Worm (Caenorhabditis elegans): ENCODE results near the gene catp-3.
A peak's percentile ranks its signal among the peaks of the same experiment; 100 is the strongest.

The catp-3 gene

DNA sequence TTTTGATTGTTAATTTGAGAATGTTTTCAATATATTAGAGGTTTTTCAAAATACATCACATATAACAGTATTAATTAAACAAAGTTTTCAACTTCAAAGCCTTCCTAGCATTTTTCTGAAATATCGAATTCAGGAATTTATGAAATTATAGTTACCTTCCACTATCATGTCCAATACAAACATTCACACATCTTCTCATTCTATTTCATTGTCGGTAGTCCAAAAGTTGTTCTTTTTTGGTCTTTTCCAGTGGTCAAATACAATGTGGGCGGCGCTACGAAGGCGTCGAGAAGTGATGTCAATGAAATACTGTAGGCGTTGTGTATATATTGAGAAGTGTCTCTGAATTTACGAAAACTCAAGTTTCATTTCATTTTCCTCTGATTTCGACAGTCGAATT is at the start of gene catp-3:
Gene catp-3 (plus strand): TSS at position 301 of the 400 bp plus-strand sequence.
- no peak for TF ChIP-seq zip-11 (GFP tag; IDR thresholded peaks at IDR 0.05)
- TF ChIP-seq lir-3 (tag; optimal IDR thresholded peaks at IDR 0.05), result no peak
- no peak for TF ChIP-seq spr-3 (GFP tag; optimal IDR thresholded peaks at IDR 0.05)
- TF ChIP-seq daf-19 (GFP tag; conservative IDR thresholded peaks at IDR 0.05), result no peak
- TF ChIP-seq aly-2 (tag; optimal IDR thresholded peaks at IDR 0.05), result no peak
- TF ChIP-seq skn-1 (tag; optimal IDR thresholded peaks at IDR 0.05), result no peak
- TF ChIP-seq nhr-48 (tag; optimal IDR thresholded peaks at IDR 0.05), result no peak
- no peak for TF ChIP-seq lin-1 (GFP tag; IDR thresholded peaks at IDR 0.05)
- no peak for TF ChIP-seq mxl-3 (GFP tag; optimal IDR thresholded peaks at IDR 0.05)
- no peak for TF ChIP-seq php-3 (GFP tag; IDR thresholded peaks at IDR 0.05)
- TF ChIP-seq ZK546.5 (tag; optimal IDR thresholded peaks at IDR 0.05), result no peak
- TF ChIP-seq ceh-28 (tag; optimal IDR thresholded peaks at IDR 0.05), result no peak
- TF ChIP-seq sdz-12 (GFP tag; optimal IDR thresholded peaks at IDR 0.05), result no peak
- TF ChIP-seq mdl-1 (tag; optimal IDR thresholded peaks at IDR 0.05), result no peak
- no peak for TF ChIP-seq T26A8.4 (GFP tag; IDR thresholded peaks at IDR 0.05)
- no peak for TF ChIP-seq mep-1 (tag; optimal IDR thresholded peaks at IDR 0.05)
- TF ChIP-seq nhr-10 (tag; optimal IDR thresholded peaks at IDR 0.05), result no peak
- TF ChIP-seq tag-97 (GFP tag; IDR thresholded peaks at IDR 0.05), result no peak

DNA sequence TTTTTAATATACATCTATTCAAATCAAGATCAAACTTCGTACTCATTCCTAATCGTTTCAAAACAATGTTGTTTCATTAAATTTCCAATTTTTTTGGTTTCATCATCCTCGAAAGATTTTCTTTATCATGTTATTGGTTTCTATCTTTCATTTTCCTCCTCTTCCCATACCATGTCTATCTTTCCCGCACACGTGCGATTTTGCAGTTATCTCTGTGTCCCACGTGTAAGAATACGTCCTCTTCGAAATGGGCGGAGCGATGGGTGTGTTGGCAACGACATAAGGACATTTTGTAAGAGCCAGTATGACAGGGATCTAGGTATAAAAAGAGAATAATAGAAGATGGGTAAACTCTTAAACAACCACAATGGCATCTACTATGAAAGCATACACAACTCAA is 49.5 kb upstream of the catp-3 start, which contains the start of gene F43H9.4:
Gene F43H9.4 (plus strand): TSS at position 366 of the 400 bp plus-strand sequence.
- TF ChIP-seq cey-2 (tag; optimal IDR thresholded peaks at IDR 0.05; ENCODE audit: borderline replicate concordance, insufficient read depth) (peak; percentile 86), aha-1 (tag) (peak; percentile 71), nhr-48 (tag; optimal IDR thresholded peaks at IDR 0.05) (peak; percentile 73), nhr-28 (tag; optimal IDR thresholded peaks at IDR 0.05) (peak; percentile 75), mxl-3 (GFP tag; optimal IDR thresholded peaks at IDR 0.05) (peak; percentile 99), hlh-11 (tag; optimal IDR thresholded peaks at IDR 0.05) (peak; percentile 51), mdl-1 (tag; optimal IDR thresholded peaks at IDR 0.05) (peak; percentile 79 to 89), hlh-30 (tag; optimal IDR thresholded peaks at IDR 0.05; ENCODE audit: insufficient read depth) (peak; percentile 55), jun-1 (tag; optimal IDR thresholded peaks at IDR 0.05) (no peak), Y105C5A.15 (GFP tag; IDR thresholded peaks at IDR 0.05) (no peak), unc-130 (GFP tag; optimal IDR thresholded peaks at IDR 0.05) (no peak), nhr-6 (tag; optimal IDR thresholded peaks at IDR 0.05) (no peak), mep-1 (tag; optimal IDR thresholded peaks at IDR 0.05) (peak; percentile 9), dmd-6 (GFP tag; IDR thresholded peaks at IDR 0.05) (peak; percentile 76), hmg-1.1 (GFP tag; IDR thresholded peaks at IDR 0.05) (no peak), unc-62 (GFP tag; optimal IDR thresholded peaks at IDR 0.05 in 1 of 2) (peak in 1 of 2 experiments; percentile 99), unc-62 (tag; optimal IDR thresholded peaks at IDR 0.05) (no peak)

DNA sequence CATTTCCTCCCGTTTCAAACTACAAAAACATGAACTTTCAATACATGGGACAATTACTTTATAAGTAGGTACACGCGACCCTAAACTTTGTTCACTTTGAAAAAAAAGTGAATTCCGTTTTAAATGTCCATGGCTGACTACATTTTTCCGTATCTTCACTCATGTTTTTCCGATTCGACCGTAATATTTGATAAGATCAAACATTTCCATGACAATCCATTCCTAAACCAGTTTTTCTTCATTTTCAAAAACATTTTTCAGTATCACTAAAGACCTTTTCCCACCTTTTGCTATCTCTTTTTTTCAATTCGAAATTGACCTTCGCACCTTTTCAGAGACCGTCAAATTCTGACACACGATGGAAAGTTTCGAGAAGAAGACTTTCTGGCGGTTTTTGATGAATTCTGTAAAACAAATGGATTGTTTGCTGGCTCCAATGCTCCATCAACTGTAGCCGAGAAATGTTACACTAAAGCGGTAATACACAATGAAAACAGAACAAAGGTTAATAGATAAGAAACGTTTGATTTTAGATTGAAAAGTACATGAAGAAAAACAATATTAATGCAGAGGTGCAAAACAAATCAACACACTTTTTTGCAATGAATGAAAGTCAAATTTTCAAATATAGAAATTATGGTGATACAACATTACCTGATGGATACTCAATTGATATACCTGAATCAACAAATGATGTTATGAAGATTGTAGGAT is 48.2 kb upstream of the catp-3 start:
- peak; percentile 39 for TF ChIP-seq dmd-6 (GFP tag; IDR thresholded peaks at IDR 0.05)
- TF ChIP-seq nhr-237 (tag; optimal IDR thresholded peaks at IDR 0.05), result no peak
- no peak for TF ChIP-seq snpc-1.2 (GFP tag; IDR thresholded peaks at IDR 0.05)
- TF ChIP-seq dpl-1 (GFP tag; optimal IDR thresholded peaks at IDR 0.05), result no peak
- no peak for TF ChIP-seq daf-8 (GFP tag; IDR thresholded peaks at IDR 0.05)
- no peak for TF ChIP-seq hif-1 (tag; optimal IDR thresholded peaks at IDR 0.05)
- no peak for TF ChIP-seq mep-1 (tag; optimal IDR thresholded peaks at IDR 0.05)
- TF ChIP-seq T26A8.4 (GFP tag; IDR thresholded peaks at IDR 0.05), result no peak
- TF ChIP-seq pqm-1 (tag; optimal IDR thresholded peaks at IDR 0.05), result peak; percentile 5
- TF ChIP-seq F10B5.3 (tag; optimal IDR thresholded peaks at IDR 0.05), result no peak
- TF ChIP-seq nhr-48 (tag; optimal IDR thresholded peaks at IDR 0.05), result peak; percentile 18
- no peak for TF ChIP-seq F37D6.2 (tag; optimal IDR thresholded peaks at IDR 0.05)
- TF ChIP-seq zfp-2 (tag; optimal IDR thresholded peaks at IDR 0.05), result no peak
- no peak for TF ChIP-seq nhr-102 (tag; optimal IDR thresholded peaks at IDR 0.05)
- no peak for TF ChIP-seq spr-1 (tag; optimal IDR thresholded peaks at IDR 0.05)
- peak; percentile 3 for TF ChIP-seq nhr-76 (tag; optimal IDR thresholded peaks at IDR 0.05)
- TF ChIP-seq attf-4 (tag; optimal IDR thresholded peaks at IDR 0.05), result no peak
- no peak for TF ChIP-seq gei-8 (GFP tag; optimal IDR thresholded peaks at IDR 0.05)
- no peak for TF ChIP-seq ceh-28 (tag; optimal IDR thresholded peaks at IDR 0.05)
- TF ChIP-seq lsy-2 (tag; optimal IDR thresholded peaks at IDR 0.05), result no peak
- TF ChIP-seq egl-43 (GFP tag; IDR thresholded peaks at IDR 0.05), result no peak
- TF ChIP-seq ceh-44 (GFP tag; IDR thresholded peaks at IDR 0.05), result no peak
- TF ChIP-seq lir-3 (tag; optimal IDR thresholded peaks at IDR 0.05), result no peak
